Worm (Caenorhabditis elegans): ENCODE measurements around the gene H06H21.37.

DNA sequence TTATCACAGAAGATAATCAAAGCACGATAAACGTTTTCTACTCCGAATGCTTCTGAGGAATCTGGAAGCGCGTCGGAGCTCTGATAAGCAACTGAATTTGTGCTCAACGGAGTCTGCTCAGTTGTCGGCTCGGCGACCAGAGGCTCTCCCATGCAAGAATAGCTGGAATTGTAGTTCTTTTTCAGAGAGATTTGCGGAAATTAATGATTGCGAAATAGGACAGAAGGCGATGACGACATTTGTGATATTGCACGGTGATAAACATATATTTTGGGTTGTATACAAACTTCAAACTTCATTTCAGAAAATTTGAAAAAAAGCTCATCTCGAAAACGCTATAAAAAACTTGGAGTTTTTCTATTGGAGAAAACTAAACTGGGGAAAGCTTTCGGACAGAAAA lies at the start of gene H06H21.37:
- TF ChIP-seq cog-1 (tag; optimal IDR thresholded peaks at IDR 0.05) (no peak), med-1 (GFP tag; optimal IDR thresholded peaks at IDR 0.05; ENCODE audit: insufficient read depth) (no peak), ztf-23 (GFP tag; IDR thresholded peaks at IDR 0.05) (no peak), klf-2 (GFP tag; conservative IDR thresholded peaks at IDR 0.05) (no peak), ref-1 (GFP tag; conservative IDR thresholded peaks at IDR 0.05) (no peak), T22C8.4 (GFP tag; IDR thresholded peaks at IDR 0.05) (no peak), flt-1 (GFP tag; IDR thresholded peaks at IDR 0.05) (no peak), tab-1 (GFP tag; IDR thresholded peaks at IDR 0.05) (no peak)
